Worm (Caenorhabditis elegans): ENCODE measurements around the gene egl-23.

DNA sequence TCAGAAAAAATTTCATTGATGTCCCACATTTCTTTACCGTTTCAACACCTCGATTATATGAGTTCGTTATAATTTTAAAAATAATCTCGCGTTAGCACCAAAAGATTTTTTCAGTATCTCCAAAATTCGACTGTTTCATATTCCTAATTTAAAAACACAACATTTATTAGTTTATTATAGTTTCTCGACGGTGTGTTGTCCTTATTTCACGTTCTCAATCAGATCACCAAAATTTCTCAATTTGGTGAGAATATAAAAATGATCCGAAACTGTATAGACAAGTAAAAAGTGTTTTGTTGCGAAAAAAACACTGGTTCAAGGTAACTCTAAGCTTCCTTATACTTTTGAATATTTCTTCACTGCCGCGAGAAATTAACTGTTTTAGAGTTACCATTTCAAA lies 19.8 kb downstream of the egl-23 start:
- TF ChIP-seq lin-39 (tag; optimal IDR thresholded peaks at IDR 0.05) (no peak), unc-62 (GFP tag; optimal IDR thresholded peaks at IDR 0.05) (no peak), nhr-12 (tag; optimal IDR thresholded peaks at IDR 0.05) (no peak), lin-11 (tag; optimal IDR thresholded peaks at IDR 0.05) (no peak), sem-4 (tag; optimal IDR thresholded peaks at IDR 0.05) (no peak), elt-1 (tag; optimal IDR thresholded peaks at IDR 0.05) (no peak)

Measured in whole organism, L2 larva.